Worm (Caenorhabditis elegans) whole organism, mixed stage, embryonic: Measurements from ENCODE around the gene K12B6.11.

ENCODE experiments used
- bed-3 ChIP-seq: fragments of 200-800 bp; sonication (Bioruptor generic); optimal IDR thresholded peaks from 3 replicates; lab custom pipeline; 2018; ENCODE audit warnings: mild to moderate bottlenecking, missing genetic modification characterization, moderate library complexity, missing compliant biosample characterization
- blmp-1 ChIP-seq: fragments of 150-350 bp; optimal IDR thresholded peaks from 2 replicates; lab custom pipeline; 2014; ENCODE audit warnings: missing biosample characterization, missing genetic modification characterization
- ceh-39 ChIP-seq: fragments of 150-350 bp; optimal IDR thresholded peaks from 2 replicates; lab custom pipeline; 2014; ENCODE audit warnings: missing biosample characterization, missing genetic modification characterization
- ceh-43 ChIP-seq: fragments of 200-800 bp; sonication (Bioruptor generic); optimal IDR thresholded peaks from 2 replicates; lab custom pipeline; 2018; ENCODE audit warnings: mild to moderate bottlenecking, missing genetic modification characterization, moderate library complexity, missing compliant biosample characterization
- drap-1 ChIP-seq: fragments of 200-800 bp; sonication (Bioruptor generic); optimal IDR thresholded peaks from 3 replicates; lab custom pipeline; 2018; ENCODE audit warnings: mild to moderate bottlenecking, missing genetic modification characterization, missing compliant biosample characterization
- elt-1 ChIP-seq: sonication (generic microtip); optimal IDR thresholded peaks from 2 replicates; lab custom pipeline; 2017; ENCODE audit warnings: missing genetic modification characterization, mild to moderate bottlenecking, missing compliant biosample characterization, antibody characterized with exemption, moderate library complexity, borderline replicate concordance; ENCODE audit not compliant: insufficient read depth
- elt-3 ChIP-seq: fragments of 150-350 bp; optimal IDR thresholded peaks from 2 replicates; lab custom pipeline; 2014; ENCODE audit warnings: missing biosample characterization, missing genetic modification characterization
- flh-1 ChIP-seq: fragments of 200-800 bp; sonication (Bioruptor generic); optimal IDR thresholded peaks from 2 replicates; lab custom pipeline; 2018; ENCODE audit warnings: mild to moderate bottlenecking, missing genetic modification characterization, moderate library complexity, missing compliant biosample characterization
- hlh-1 ChIP-seq: fragments of 150-350 bp; optimal IDR thresholded peaks from 2 replicates; lab custom pipeline; 2014; ENCODE audit warnings: missing biosample characterization, missing genetic modification reagents, missing genetic modification characterization
- lin-13 ChIP-seq: fragments of 150-350 bp; optimal IDR thresholded peaks from 2 replicates; lab custom pipeline; 2014; ENCODE audit warnings: missing biosample characterization, missing genetic modification characterization
- lin-32 ChIP-seq: fragments of 200-800 bp; sonication (Bioruptor generic); optimal IDR thresholded peaks from 2 replicates; lab custom pipeline; 2018; ENCODE audit warnings: mild to moderate bottlenecking, missing genetic modification characterization, missing compliant biosample characterization
- lsy-2 ChIP-seq: fragments of 150-350 bp; optimal IDR thresholded peaks from 2 replicates; lab custom pipeline; 2014; ENCODE audit warnings: missing biosample characterization, missing genetic modification characterization
- mab-5 ChIP-seq: fragments of 150-350 bp; optimal IDR thresholded peaks from 2 replicates; lab custom pipeline; 2014; ENCODE audit warnings: missing biosample characterization, missing genetic modification characterization
- mep-1 ChIP-seq: fragments of 150-350 bp; optimal IDR thresholded peaks from 2 replicates; lab custom pipeline; 2017; ENCODE audit warnings: missing biosample characterization, missing genetic modification reagents, missing genetic modification characterization, inconsistent platforms
- mls-2 ChIP-seq: sonication (generic microtip); optimal IDR thresholded peaks from 2 replicates; lab custom pipeline; 2016; ENCODE audit warnings: mild to moderate bottlenecking, missing genetic modification characterization, moderate library complexity, missing compliant biosample characterization
- nhr-12 ChIP-seq: fragments of 150-350 bp; optimal IDR thresholded peaks from 2 replicates; lab custom pipeline; 2014; ENCODE audit warnings: missing biosample characterization, missing genetic modification characterization
- nhr-2 ChIP-seq: fragments of 150-350 bp; optimal IDR thresholded peaks from 2 replicates; lab custom pipeline; 2014; ENCODE audit warnings: missing biosample characterization, missing genetic modification characterization
- nhr-237 ChIP-seq: fragments of 150-350 bp; optimal IDR thresholded peaks from 2 replicates; lab custom pipeline; 2014; ENCODE audit warnings: missing biosample characterization, missing genetic modification characterization
- nhr-28 ChIP-seq: fragments of 150-350 bp; optimal IDR thresholded peaks from 2 replicates; lab custom pipeline; 2014; ENCODE audit warnings: missing biosample characterization, missing genetic modification characterization
- nhr-76 ChIP-seq: sonication (generic microtip); optimal IDR thresholded peaks from 2 replicates; lab custom pipeline; 2017; ENCODE audit warnings: missing biosample characterization, missing genetic modification characterization
- pha-4 ChIP-seq: fragments of 150-350 bp; optimal IDR thresholded peaks from 2 replicates; lab custom pipeline; 2018; ENCODE audit warnings: missing biosample characterization, missing genetic modification reagents, missing genetic modification characterization
- sem-2 ChIP-seq: fragments of 200-800 bp; sonication (Bioruptor generic); optimal IDR thresholded peaks from 2 replicates; lab custom pipeline; 2018; ENCODE audit warnings: mild to moderate bottlenecking, missing genetic modification characterization, missing compliant biosample characterization
- snpc-4 ChIP-seq: fragments of 150-350 bp; optimal IDR thresholded peaks from 2 replicates; lab custom pipeline; 2014; ENCODE audit warnings: missing biosample characterization, missing genetic modification characterization
- sptf-1 ChIP-seq: sonication (generic microtip); optimal IDR thresholded peaks from 2 replicates; lab custom pipeline; 2017; ENCODE audit warnings: mild to moderate bottlenecking, missing genetic modification characterization, moderate library complexity, missing compliant biosample characterization
- tbx-8 ChIP-seq: fragments of 200-800 bp; sonication (Bioruptor generic); optimal IDR thresholded peaks from 2 replicates; lab custom pipeline; 2018; ENCODE audit warnings: mild to moderate bottlenecking, missing genetic modification characterization, moderate library complexity, missing compliant biosample characterization
- unc-120 ChIP-seq: sonication (generic microtip); optimal IDR thresholded peaks from 2 replicates; lab custom pipeline; 2017; ENCODE audit warnings: missing genetic modification characterization, missing compliant biosample characterization; ENCODE audit not compliant: poor library complexity, severe bottlenecking
- unc-39 ChIP-seq: fragments of 150-350 bp; optimal IDR thresholded peaks from 2 replicates; lab custom pipeline; 2014; ENCODE audit warnings: missing biosample characterization, missing genetic modification characterization
- unc-62 ChIP-seq: fragments of 150-350 bp; optimal IDR thresholded peaks from 2 replicates; lab custom pipeline; 2014; ENCODE audit warnings: missing biosample characterization, missing genetic modification reagents, missing genetic modification characterization
- zip-8 ChIP-seq: fragments of 150-350 bp; optimal IDR thresholded peaks from 2 replicates; lab custom pipeline; 2014; ENCODE audit warnings: missing biosample characterization, missing genetic modification characterization
- ztf-11 ChIP-seq: fragments of 150-350 bp; optimal IDR thresholded peaks from 2 replicates; lab custom pipeline; 2014; ENCODE audit warnings: missing biosample characterization, missing genetic modification characterization

The K12B6.11 gene

ce11 chrV:6286343-6286742 is 2.4 kb upstream of the K12B6.11 start, which contains the start of gene srn-1:
Gene srn-1, minus strand, starts transcription at chrV:6286443.
- TF ChIP-seq lin-32 (GFP tag; lab: Kevin White, UChicago) (no peak), sptf-1 (tag; lab: Kevin White, UChicago) (no peak), ztf-11 (tag; lab: Kevin White, UChicago) (no peak), nhr-2 (tag; lab: Kevin White, UChicago) (no peak), tbx-8 (GFP tag; lab: Kevin White, UChicago) (no peak), drap-1 (GFP tag; lab: Kevin White, UChicago) (no peak), lin-13 (tag; lab: Kevin White, UChicago) (no peak), hlh-1 (tag; lab: Kevin White, UChicago) (no peak), pha-4 (tag; lab: Kevin White, UChicago) (no peak), nhr-12 (tag; lab: Kevin White, UChicago) (no peak), unc-62 (GFP tag; lab: Kevin White, UChicago) (no peak), blmp-1 (tag; lab: Kevin White, UChicago) (no peak), lsy-2 (no peak), zip-8 (no peak), nhr-76 (tag; lab: Kevin White, UChicago) (no peak)

- TF ChIP-seq nhr-237: no peak
- TF ChIP-seq unc-120 (tag; lab: Kevin White, UChicago): no peak
- no peak for TF ChIP-seq ceh-39 (tag; lab: Kevin White, UChicago)
- no peak for TF ChIP-seq mls-2 (tag; lab: Kevin White, UChicago)
- TF ChIP-seq nhr-12 (tag; lab: Kevin White, UChicago): no peak
- no peak for TF ChIP-seq mep-1 (tag; lab: Kevin White, UChicago)
- TF ChIP-seq flh-1: no peak
- no peak for TF ChIP-seq blmp-1 (tag; lab: Kevin White, UChicago)
- no peak for TF ChIP-seq elt-1
- TF ChIP-seq elt-3 (tag; lab: Kevin White, UChicago): no peak
- no peak for TF ChIP-seq sem-2 (GFP tag; lab: Kevin White, UChicago)
- TF ChIP-seq lin-13 (tag; lab: Kevin White, UChicago): no peak
- TF ChIP-seq lin-32 (GFP tag; lab: Kevin White, UChicago): no peak
- no peak for TF ChIP-seq ztf-11 (tag; lab: Kevin White, UChicago)
- no peak for TF ChIP-seq bed-3 (GFP tag; lab: Kevin White, UChicago)
- TF ChIP-seq hlh-1 (tag; lab: Kevin White, UChicago): no peak
- no peak for TF ChIP-seq lsy-2
Observed at ce11 chrV:6291301-6291700, 2.6 kb downstream of the K12B6.11 start.

- TF ChIP-seq blmp-1 (tag; lab: Kevin White, UChicago): no peak
- no peak for TF ChIP-seq lsy-2
- no peak for TF ChIP-seq nhr-76 (tag; lab: Kevin White, UChicago)
- no peak for TF ChIP-seq tbx-8 (GFP tag; lab: Kevin White, UChicago)
- no peak for TF ChIP-seq sptf-1 (tag; lab: Kevin White, UChicago)
- TF ChIP-seq snpc-4 (tag; lab: Kevin White, UChicago): no peak
- no peak for TF ChIP-seq drap-1 (GFP tag; lab: Kevin White, UChicago)
- TF ChIP-seq unc-62 (GFP tag; lab: Kevin White, UChicago): no peak
- TF ChIP-seq pha-4 (tag; lab: Kevin White, UChicago): no peak
- no peak for TF ChIP-seq ceh-39 (tag; lab: Kevin White, UChicago)
- TF ChIP-seq unc-39 (tag; lab: Kevin White, UChicago): no peak
- TF ChIP-seq nhr-237: no peak
Observed at ce11 chrV:6292401-6292800, 3.7 kb downstream of the K12B6.11 start, which contains the start of gene K12B6.9. Gene K12B6.9, minus strand, starts transcription at chrV:6292666.

ce11 chrV:6301046-6301445 is 12.3 kb downstream of the K12B6.11 start:
- TF ChIP-seq ceh-43 (GFP tag; lab: Kevin White, UChicago) (no peak), tbx-8 (GFP tag; lab: Kevin White, UChicago) (no peak), lsy-2 (no peak), drap-1 (GFP tag; lab: Kevin White, UChicago) (no peak), zip-8 (no peak), elt-1 (no peak), unc-39 (tag; lab: Kevin White, UChicago) (no peak), ztf-11 (tag; lab: Kevin White, UChicago) (no peak), mep-1 (tag; lab: Kevin White, UChicago) (no peak), mab-5 (tag; lab: Kevin White, UChicago) (no peak), snpc-4 (tag; lab: Kevin White, UChicago) (no peak), pha-4 (tag; lab: Kevin White, UChicago) (no peak), unc-120 (tag; lab: Kevin White, UChicago) (no peak), nhr-28 (tag; lab: Kevin White, UChicago) (no peak), lin-32 (GFP tag; lab: Kevin White, UChicago) (no peak), lin-13 (tag; lab: Kevin White, UChicago) (no peak), blmp-1 (tag; lab: Kevin White, UChicago) (no peak), nhr-2 (tag; lab: Kevin White, UChicago) (no peak)
